Fruit fly (Drosophila melanogaster) whole organism, embryonic: Measurements from ENCODE around the gene SMC1.

Experiments
- B-H1 ChIP-seq: fragments of 200-800 bp; sonication (Bioruptor generic); IDR thresholded peaks from 3 replicates; pipeline ENCODE4 v1.3.6; 2022; ENCODE audit warnings: missing biosample characterization, missing genetic modification characterization
- Blimp-1 ChIP-seq: fragments of 200-800 bp; sonication (Bioruptor generic); optimal IDR thresholded peaks from 3 replicates; lab custom pipeline; 2018; ENCODE audit warnings: missing biosample characterization, missing genetic modification characterization, mild to moderate bottlenecking, moderate library complexity, missing genetic modification reagents
- BtbVII ChIP-seq: fragments of 200-800 bp; sonication (Bioruptor generic); optimal IDR thresholded peaks from 3 replicates; lab custom pipeline; 2017; ENCODE audit warnings: missing biosample characterization, mild to moderate bottlenecking, missing genetic modification characterization
- CG10267 ChIP-seq: fragments of 200-800 bp; sonication (Bioruptor generic); optimal IDR thresholded peaks from 2 replicates; lab custom pipeline; 2018; ENCODE audit warnings: missing biosample characterization, mild to moderate bottlenecking, missing genetic modification characterization, moderate library complexity
- CG10366 ChIP-seq: fragments of 200-800 bp; sonication (Bioruptor generic); IDR thresholded peaks from 2 replicates; pipeline ENCODE4 v1.3.6; 2022; ENCODE audit warnings: missing biosample characterization, missing genetic modification characterization
- CG10565 ChIP-seq: fragments of 200-800 bp; sonication (Bioruptor generic); optimal IDR thresholded peaks from 3 replicates; lab custom pipeline; 2016; ENCODE audit warnings: missing biosample characterization, mild to moderate bottlenecking, missing genetic modification characterization
- CG1233 ChIP-seq: fragments of 200-800 bp; sonication (Bioruptor generic); optimal IDR thresholded peaks from 4 replicates; lab custom pipeline; 2018; ENCODE audit warnings: missing biosample characterization, mild to moderate bottlenecking, missing genetic modification characterization
- CG12942 ChIP-seq: fragments of 200-800 bp; sonication (Bioruptor generic); optimal IDR thresholded peaks from 3 replicates; lab custom pipeline; 2016; ENCODE audit warnings: missing biosample characterization, missing genetic modification characterization
- CG14014 ChIP-seq: fragments of 200-800 bp; sonication (Bioruptor generic); IDR thresholded peaks from 2 replicates; pipeline ENCODE4 v1.3.6; 2022; ENCODE audit warnings: missing biosample characterization, missing genetic modification characterization
- CG14667 ChIP-seq: fragments of 200-800 bp; sonication (Bioruptor generic); IDR thresholded peaks from 2 replicates; pipeline ENCODE4 v1.3.6; 2022; ENCODE audit warnings: missing biosample characterization, missing genetic modification characterization
- CG14965 ChIP-seq: fragments of 200-800 bp; sonication (Bioruptor generic); optimal IDR thresholded peaks from 2 replicates; lab custom pipeline; 2016; ENCODE audit warnings: missing biosample characterization, missing genetic modification characterization, borderline replicate concordance
- CG15514 ChIP-seq: fragments of 200-800 bp; sonication (Bioruptor generic); optimal IDR thresholded peaks from 3 replicates; lab custom pipeline; 2017; ENCODE audit warnings: missing biosample characterization, missing genetic modification characterization, mild to moderate bottlenecking, moderate library complexity, missing genetic modification reagents
- CG17186 ChIP-seq: fragments of 200-800 bp; sonication (Bioruptor generic); optimal IDR thresholded peaks from 3 replicates; lab custom pipeline; 2017; ENCODE audit warnings: missing biosample characterization, missing genetic modification reagents, missing genetic modification characterization
- CG18011 ChIP-seq: fragments of 200-800 bp; sonication (Bioruptor generic); optimal IDR thresholded peaks from 2 replicates; lab custom pipeline; 2017; ENCODE audit warnings: missing biosample characterization, missing genetic modification characterization, mild to moderate bottlenecking, moderate library complexity, missing genotype
- CG18599 ChIP-seq: fragments of 200-800 bp; sonication (Bioruptor generic); optimal IDR thresholded peaks from 3 replicates; lab custom pipeline; 2017; ENCODE audit warnings: missing biosample characterization, missing genetic modification characterization, mild to moderate bottlenecking, moderate library complexity, missing genetic modification reagents
- CG2678 ChIP-seq: fragments of 200-800 bp; sonication (Bioruptor generic); optimal IDR thresholded peaks from 3 replicates; lab custom pipeline; 2019; ENCODE audit warnings: missing biosample characterization, mild to moderate bottlenecking, missing genetic modification characterization, moderate library complexity
- CG31441 ChIP-seq: fragments of 200-800 bp; sonication (Bioruptor generic); IDR thresholded peaks from 2 replicates; pipeline ENCODE4 v1.3.6; 2022; ENCODE audit warnings: missing biosample characterization, missing genetic modification characterization
- CG4820 ChIP-seq: fragments of 200-800 bp; sonication (Bioruptor generic); optimal IDR thresholded peaks from 3 replicates; lab custom pipeline; 2016; ENCODE audit warnings: missing biosample characterization, missing genetic modification characterization
- CG7745 ChIP-seq: fragments of 200-800 bp; sonication (Bioruptor generic); optimal IDR thresholded peaks from 2 replicates; lab custom pipeline; 2018; ENCODE audit warnings: missing biosample characterization, mild to moderate bottlenecking, missing genetic modification characterization, moderate library complexity
- CoRest ChIP-seq: fragments of 200-800 bp; sonication (Bioruptor generic); optimal IDR thresholded peaks from 3 replicates; lab custom pipeline; 2018; ENCODE audit warnings: missing biosample characterization, mild to moderate bottlenecking, missing genetic modification characterization, moderate library complexity
- D ChIP-seq, 2 experiments: fragments of 200-800 bp in 1 of 2; fragments of >200 bp in 1 of 2; sonication (Bioruptor generic) in 1 of 2; optimal IDR thresholded peaks; 2 replicates in 1 of 2; 3 replicates in 1 of 2; lab custom pipeline; 2017; ENCODE audit warnings: mild to moderate bottlenecking in 1 of 2, missing biosample characterization in 1 of 2, missing genetic modification characterization in 1 of 2, missing genetic modification reagents in 1 of 2
- Dbx ChIP-seq: fragments of 200-800 bp; sonication (Bioruptor generic); IDR thresholded peaks from 3 replicates; pipeline ENCODE4 v1.3.6; 2022; ENCODE audit warnings: missing biosample characterization, missing genetic modification characterization
- Deaf1 ChIP-seq: fragments of 200-800 bp; optimal IDR thresholded peaks from 3 replicates; lab custom pipeline; 2019; ENCODE audit warnings: missing biosample characterization, mild to moderate bottlenecking, missing genetic modification characterization, moderate library complexity
- Doc3 ChIP-seq: fragments of 200-800 bp; sonication (Bioruptor generic); IDR thresholded peaks from 3 replicates; pipeline ENCODE4 v1.3.6; 2022; ENCODE audit warnings: missing biosample characterization, missing genetic modification characterization; ENCODE audit not compliant: partially characterized antibody
- Hsf ChIP-seq: fragments of 200-800 bp; sonication (Bioruptor generic); optimal IDR thresholded peaks from 3 replicates; lab custom pipeline; 2016; ENCODE audit warnings: missing biosample characterization, missing genetic modification characterization
- Rx ChIP-seq: fragments of 200-800 bp; sonication (Bioruptor generic); IDR thresholded peaks from 2 replicates; pipeline ENCODE4 v1.3.6; 2022; ENCODE audit warnings: missing biosample characterization, missing genetic modification characterization
- TFAM ChIP-seq: fragments of 200-800 bp; sonication (Bioruptor generic); optimal IDR thresholded peaks from 2 replicates; lab custom pipeline; 2017; ENCODE audit warnings: missing biosample characterization, missing genetic modification characterization, inconsistent platforms
- ab ChIP-seq: fragments of 200-800 bp; sonication (Bioruptor generic); optimal IDR thresholded peaks from 2 replicates; lab custom pipeline; 2016; ENCODE audit warnings: missing biosample characterization, missing genetic modification characterization
- ash1 ChIP-seq: fragments of 200-800 bp; sonication (Bioruptor generic); optimal IDR thresholded peaks from 2 replicates; lab custom pipeline; 2018; ENCODE audit warnings: missing biosample characterization, mild to moderate bottlenecking, missing genetic modification characterization
- bcd ChIP-seq: fragments of 200-800 bp; sonication (Bioruptor generic); optimal IDR thresholded peaks from 2 replicates; lab custom pipeline; 2017; ENCODE audit warnings: missing biosample characterization, mild to moderate bottlenecking, missing genetic modification characterization
- bowl ChIP-seq: fragments of 200-800 bp; sonication (Bioruptor generic); IDR thresholded peaks from 2 replicates; pipeline ENCODE4 v1.3.6; 2022; ENCODE audit warnings: missing biosample characterization, missing genetic modification characterization
- corto ChIP-seq: fragments of 200-800 bp; sonication (Bioruptor generic); optimal IDR thresholded peaks from 2 replicates; lab custom pipeline; 2016; ENCODE audit warnings: missing biosample characterization, mild to moderate bottlenecking, missing genetic modification characterization, moderate library complexity
- crc ChIP-seq: fragments of 200-800 bp; sonication (Bioruptor generic); optimal IDR thresholded peaks from 2 replicates; lab custom pipeline; 2016; ENCODE audit warnings: missing biosample characterization, missing genetic modification characterization
- croc ChIP-seq: fragments of 200-800 bp; sonication (Bioruptor generic); conservative IDR thresholded peaks from 3 replicates; pipeline ENCODE4 v1.3.6; 2022; ENCODE audit warnings: missing biosample characterization, missing genetic modification characterization
- dmrt11E ChIP-seq: fragments of 200-800 bp; sonication (Bioruptor generic); optimal IDR thresholded peaks from 3 replicates; lab custom pipeline; 2018; ENCODE audit warnings: missing biosample characterization, mild to moderate bottlenecking, missing genetic modification characterization, moderate library complexity
- dmrt99B ChIP-seq: fragments of 200-800 bp; sonication (Bioruptor generic); optimal IDR thresholded peaks from 2 replicates; lab custom pipeline; 2018; ENCODE audit warnings: missing biosample characterization, mild to moderate bottlenecking, missing genetic modification characterization, moderate library complexity
- dysf ChIP-seq: fragments of 200-800 bp; sonication (Bioruptor generic); IDR thresholded peaks from 3 replicates; pipeline ENCODE4 v1.3.6; 2022; ENCODE audit warnings: missing biosample characterization, missing genetic modification characterization
- ems ChIP-seq: fragments of 200-800 bp; sonication (Bioruptor generic); optimal IDR thresholded peaks from 3 replicates; lab custom pipeline; 2016; ENCODE audit warnings: missing biosample characterization, missing genetic modification characterization
- fd96Cb ChIP-seq: fragments of 200-800 bp; sonication (Bioruptor generic); optimal IDR thresholded peaks from 2 replicates; lab custom pipeline; 2018; ENCODE audit warnings: missing biosample characterization, mild to moderate bottlenecking, missing genetic modification characterization, moderate library complexity
- hbn ChIP-seq: fragments of 200-800 bp; sonication (Bioruptor generic); IDR thresholded peaks from 2 replicates; pipeline ENCODE4 v1.3.6; 2022; ENCODE audit warnings: missing biosample characterization, missing genetic modification characterization; ENCODE audit not compliant: partially characterized antibody
- pfk ChIP-seq: fragments of 200-800 bp; sonication (Bioruptor generic); optimal IDR thresholded peaks from 2 replicates; lab custom pipeline; 2018; ENCODE audit warnings: missing biosample characterization, mild to moderate bottlenecking, missing genetic modification characterization, moderate library complexity
- salm ChIP-seq: fragments of 200-800 bp; sonication (Bioruptor generic); optimal IDR thresholded peaks from 2 replicates; lab custom pipeline; 2018; ENCODE audit warnings: missing biosample characterization, mild to moderate bottlenecking, missing genetic modification characterization
- ssp ChIP-seq: fragments of 200-800 bp; sonication (Bioruptor generic); IDR thresholded peaks from 2 replicates; pipeline ENCODE4 v1.3.6; 2022; ENCODE audit warnings: missing biosample characterization, missing genetic modification characterization
- tin ChIP-seq: fragments of 200-800 bp; sonication (Bioruptor generic); optimal IDR thresholded peaks from 3 replicates; lab custom pipeline; 2016; ENCODE audit warnings: missing biosample characterization, missing genetic modification characterization
- wdn ChIP-seq: fragments of 200-800 bp; sonication (Bioruptor generic); IDR thresholded peaks from 2 replicates; pipeline ENCODE4 v1.3.6; 2022; ENCODE audit warnings: missing biosample characterization, missing genetic modification characterization
- yki ChIP-seq: fragments of >200 bp; optimal IDR thresholded peaks from 3 replicates; lab custom pipeline; 2018
- zen2 ChIP-seq: fragments of 200-800 bp; sonication (Bioruptor generic); IDR thresholded peaks from 3 replicates; pipeline ENCODE4 v1.3.6; 2022; ENCODE audit warnings: missing biosample characterization, missing genetic modification characterization; ENCODE audit not compliant: partially characterized antibody

Gene SMC1

DNA sequence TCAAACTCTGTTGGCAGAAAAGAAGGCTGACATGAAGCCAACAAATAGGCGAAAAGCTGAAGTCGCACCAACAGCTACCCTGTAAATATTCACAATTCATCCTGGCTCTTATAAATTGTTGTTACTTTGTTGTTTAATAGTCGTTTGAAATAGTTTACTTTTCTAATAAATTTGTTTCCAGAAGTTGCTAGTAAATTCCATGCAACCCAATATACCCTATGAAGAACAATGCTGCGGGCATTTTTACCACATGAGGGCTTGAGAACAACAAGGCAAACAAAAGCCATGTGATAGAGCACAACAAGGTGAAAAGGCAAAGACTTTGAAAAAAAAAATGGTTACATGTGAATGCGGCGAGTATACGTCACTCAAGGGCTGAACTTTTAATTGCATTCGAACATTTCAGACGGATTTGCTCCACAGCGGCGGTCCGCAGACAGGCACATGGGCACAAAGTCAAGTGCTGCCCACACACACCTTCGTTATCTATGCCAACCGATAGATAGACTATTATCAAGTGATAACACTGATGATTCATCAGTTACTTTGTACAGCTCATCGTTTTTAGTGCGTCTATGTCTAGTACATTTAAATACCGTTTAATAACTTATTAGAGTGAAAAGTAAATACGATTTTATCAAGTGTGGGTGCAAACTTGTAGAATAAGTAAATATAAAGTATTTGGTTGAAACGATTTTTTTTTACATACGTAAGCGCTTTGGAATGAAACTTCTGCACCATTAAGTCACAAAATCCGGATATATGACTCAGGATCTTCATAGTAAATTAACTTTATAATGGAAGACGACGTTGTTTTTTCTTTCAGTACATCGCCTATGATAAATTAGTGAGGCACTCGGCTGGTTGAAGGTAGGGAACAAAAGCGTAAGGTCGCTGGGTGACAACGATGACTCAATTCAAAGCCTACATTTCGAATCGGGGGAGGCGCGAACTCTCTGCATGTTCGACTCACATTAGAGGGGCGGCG, 41.2 kb downstream of the SMC1 start (continued):
- TF ChIP-seq fd96Cb (tag; lab: Kevin White, UChicago) (peak; percentile 74), croc (no peak; the same call in 2 of the 3 replicates), BtbVII (GFP tag; lab: Kevin White, UChicago) (peak; percentile 41), corto (GFP tag; lab: Kevin White, UChicago) (peak; percentile 32), CG31441 (GFP tag; lab: Robert Waterston, UW) (peak; percentile 51), crc (GFP tag; lab: Kevin White, UChicago) (peak; percentile 78), dmrt11E (tag; lab: Kevin White, UChicago) (peak; percentile 55), bcd (GFP tag; lab: Kevin White, UChicago) (peak; percentile 71), CG4820 (GFP tag; lab: Kevin White, UChicago) (peak; percentile 75), Hsf (GFP tag; lab: Kevin White, UChicago) (peak; percentile 83), CG10565 (GFP tag; lab: Kevin White, UChicago) (no peak), TFAM (no peak), CG2678 (tag; lab: Kevin White, UChicago) (peak; percentile 79), Deaf1 (tag; lab: Kevin White, UChicago) (peak; percentile 40), CG12942 (peak; percentile 72), CG10366 (GFP tag; lab: Robert Waterston, UW) (peak; percentile 87), pfk (GFP tag; lab: Kevin White, UChicago) (no peak), CG14667 (GFP tag; lab: Robert Waterston, UW) (peak; percentile 49; the same call in 1 of the 2 replicates), zen2 (no peak), tin (peak; percentile 81), ssp (peak; percentile 64), ab (GFP tag; lab: Kevin White, UChicago) (peak; percentile 1), salm (tag; lab: Kevin White, UChicago) (no peak), CG14965 (GFP tag; lab: Kevin White, UChicago) (peak; percentile 25), Dbx (GFP tag; lab: Robert Waterston, UW) (peak; percentile 87), CoRest (tag; lab: Kevin White, UChicago) (peak; percentile 77), dysf (GFP tag; lab: Robert Waterston, UW) (peak; percentile 88), CG7745 (tag; lab: Kevin White, UChicago) (no peak), hbn (GFP tag; lab: Robert Waterston, UW) (no peak), CG18599 (GFP tag; lab: Kevin White, UChicago) (peak; percentile 80), CG15514 (GFP tag; lab: Kevin White, UChicago) (peak; percentile 65), bowl (0 out of 2 replicates have a peak, but pooled peaks have one; percentile 50), CG14014 (GFP tag; lab: Robert Waterston, UW) (peak; percentile 83), Blimp-1 (peak; percentile 83), dmrt99B (tag; lab: Kevin White, UChicago) (peak; percentile 80), D (optimal IDR thresholded peaks at IDR 0.05; lab: Kevin White, UChicago) (no peak), D (GFP tag; optimal IDR thresholded peaks at IDR 0.05; lab: Kevin White, UChicago) (peak; percentile 45), yki (lab: Kevin White, UChicago) (no peak), CG17186 (GFP tag; lab: Kevin White, UChicago) (no peak), ems (GFP tag; lab: Kevin White, UChicago) (peak; percentile 70), ash1 (no peak), CG18011 (GFP tag; lab: Kevin White, UChicago) (peak; percentile 64), CG1233 (GFP tag; lab: Kevin White, UChicago) (peak; percentile 65), Doc3 (GFP tag; lab: Robert Waterston, UW) (no peak), wdn (GFP tag; lab: Robert Waterston, UW) (peak; percentile 45; the same call in 1 of the 2 replicates), Rx (GFP tag; lab: Robert Waterston, UW) (peak; percentile 44; the same call in 1 of the 2 replicates), CG10267 (tag; lab: Kevin White, UChicago) (peak; percentile 59), B-H1 (peak; percentile 85)
